Worm (Caenorhabditis elegans) whole organism, young adult: Measurements from ENCODE around the gene twk-45.

Source experiments
- B0019.2 ChIP-seq: fragments of 200-800 bp; sonication (Bioruptor generic); conservative IDR thresholded peaks from 2 replicates; pipeline ENCODE4 v1.3.6; 2022; ENCODE audit warnings: missing genetic modification reagents, missing genetic modification characterization, missing compliant biosample characterization
- B0261.1 ChIP-seq: sonication (generic microtip); optimal IDR thresholded peaks from 2 replicates; lab custom pipeline; 2016; ENCODE audit warnings: mild to moderate bottlenecking, missing genetic modification characterization, moderate library complexity, missing compliant biosample characterization
- B0336.3 ChIP-seq: fragments of 200-800 bp; sonication (Bioruptor generic); IDR thresholded peaks from 2 replicates; pipeline ENCODE4 v1.3.6; 2022; ENCODE audit warnings: missing genetic modification characterization, missing compliant biosample characterization
- D2030.7 ChIP-seq: fragments of 200-800 bp; sonication (Bioruptor generic); IDR thresholded peaks from 2 replicates; pipeline ENCODE4 v1.3.6; 2022; ENCODE audit warnings: missing genetic modification reagents, missing genetic modification characterization, missing compliant biosample characterization
- F10E7.11 ChIP-seq: sonication (generic microtip); optimal IDR thresholded peaks from 2 replicates; lab custom pipeline; 2017; ENCODE audit warnings: mild to moderate bottlenecking, missing genetic modification characterization, moderate library complexity, missing compliant biosample characterization
- F37B4.10 ChIP-seq: fragments of 200-800 bp; sonication (Bioruptor generic); IDR thresholded peaks from 2 replicates; pipeline ENCODE4 v1.3.6; 2022; ENCODE audit warnings: missing genetic modification characterization, missing compliant biosample characterization
- F55B11.4 ChIP-seq: sonication (generic microtip); optimal IDR thresholded peaks from 2 replicates; lab custom pipeline; 2016; ENCODE audit warnings: missing compliant biosample characterization, missing genetic modification characterization, borderline replicate concordance; ENCODE audit not compliant: insufficient read depth
- F57A8.1 ChIP-seq: fragments of 200-800 bp; sonication (Bioruptor generic); optimal IDR thresholded peaks from 2 replicates; lab custom pipeline; 2018; ENCODE audit warnings: mild to moderate bottlenecking, missing genetic modification characterization, moderate library complexity, missing compliant biosample characterization
- T26A5.8 ChIP-seq: sonication (generic microtip); optimal IDR thresholded peaks from 2 replicates; lab custom pipeline; 2016; ENCODE audit warnings: missing genetic modification characterization, missing compliant biosample characterization
- Y53F4B.3 ChIP-seq: fragments of 200-800 bp; sonication (Bioruptor generic); IDR thresholded peaks from 2 replicates; pipeline ENCODE4 v1.3.6; 2022; ENCODE audit warnings: missing genetic modification reagents, missing genetic modification characterization, missing compliant biosample characterization
- ZK185.1 ChIP-seq: sonication (generic microtip); optimal IDR thresholded peaks from 2 replicates; lab custom pipeline; 2016; ENCODE audit warnings: mild to moderate bottlenecking, missing genetic modification characterization, missing compliant biosample characterization; ENCODE audit not compliant: poor library complexity, severe bottlenecking
- akir-1 ChIP-seq: fragments of 200-800 bp; sonication (Bioruptor generic); optimal IDR thresholded peaks from 2 replicates; lab custom pipeline; 2018; ENCODE audit warnings: mild to moderate bottlenecking, missing genetic modification characterization, moderate library complexity, missing compliant biosample characterization
- aptf-2 ChIP-seq: fragments of 200-800 bp; sonication (Bioruptor generic); conservative IDR thresholded peaks from 2 replicates; pipeline ENCODE4 v1.3.6; 2022; ENCODE audit warnings: missing genetic modification reagents, missing genetic modification characterization, missing compliant biosample characterization
- attf-5 ChIP-seq: fragments of 200-800 bp; sonication (Bioruptor generic); optimal IDR thresholded peaks from 2 replicates; lab custom pipeline; 2018; ENCODE audit warnings: mild to moderate bottlenecking, missing genetic modification characterization, missing compliant biosample characterization
- bed-2 ChIP-seq: fragments of 200-800 bp; sonication (Bioruptor generic); IDR thresholded peaks from 2 replicates; pipeline ENCODE4 v1.3.6; 2022; ENCODE audit warnings: missing genetic modification reagents, missing genetic modification characterization, missing compliant biosample characterization
- ceh-100 ChIP-seq: fragments of 200-800 bp; sonication (Bioruptor generic); IDR thresholded peaks from 2 replicates; pipeline ENCODE4 v1.3.6; 2022; ENCODE audit warnings: missing genetic modification reagents, missing genetic modification characterization, missing compliant biosample characterization
- ceh-79 ChIP-seq: sonication (generic microtip); optimal IDR thresholded peaks from 2 replicates; lab custom pipeline; 2017; ENCODE audit warnings: mild to moderate bottlenecking, missing genetic modification characterization, missing compliant biosample characterization
- chd-7 ChIP-seq: sonication (generic microtip); optimal IDR thresholded peaks from 2 replicates; lab custom pipeline; 2016; ENCODE audit warnings: mild to moderate bottlenecking, missing genetic modification characterization, moderate library complexity, missing compliant biosample characterization
- egrh-3 ChIP-seq: fragments of 200-800 bp; sonication (Bioruptor generic); IDR thresholded peaks from 2 replicates; pipeline ENCODE4 v1.3.6; 2022; ENCODE audit warnings: missing genetic modification reagents, missing genetic modification characterization, missing compliant biosample characterization
- fkh-3 ChIP-seq: sonication (generic microtip); optimal IDR thresholded peaks from 2 replicates; lab custom pipeline; 2016; ENCODE audit warnings: mild to moderate bottlenecking, missing genetic modification characterization, missing compliant biosample characterization
- gei-17 ChIP-seq: fragments of 200-800 bp; sonication (Bioruptor generic); optimal IDR thresholded peaks from 2 replicates; lab custom pipeline; 2018; ENCODE audit warnings: mild to moderate bottlenecking, missing genetic modification characterization, missing compliant biosample characterization
- hmg-1.2 ChIP-seq: fragments of 200-800 bp; sonication (Bioruptor generic); IDR thresholded peaks from 2 replicates; pipeline ENCODE4 v1.3.6; 2022; ENCODE audit warnings: missing genetic modification reagents, missing genetic modification characterization, missing compliant biosample characterization
- hsf-1 ChIP-seq: fragments of 200-800 bp; sonication (Bioruptor generic); IDR thresholded peaks from 2 replicates; pipeline ENCODE4 v1.3.6; 2022; ENCODE audit warnings: missing genetic modification reagents, missing genetic modification characterization, missing compliant biosample characterization
- let-526 ChIP-seq: fragments of 200-800 bp; sonication (Bioruptor generic); IDR thresholded peaks from 2 replicates; pipeline ENCODE4 v1.3.6; 2022; ENCODE audit warnings: missing genetic modification reagents, missing genetic modification characterization, missing compliant biosample characterization
- lin-26 ChIP-seq: fragments of 200-800 bp; sonication (Bioruptor generic); IDR thresholded peaks from 2 replicates; pipeline ENCODE4 v1.3.6; 2022; ENCODE audit warnings: missing genetic modification reagents, missing genetic modification characterization, missing compliant biosample characterization
- lsl-1 ChIP-seq: fragments of 200-800 bp; sonication (Bioruptor generic); optimal IDR thresholded peaks from 2 replicates; lab custom pipeline; 2018; ENCODE audit warnings: mild to moderate bottlenecking, missing genetic modification characterization, moderate library complexity, missing compliant biosample characterization
- nhr-27 ChIP-seq: fragments of 200-800 bp; sonication (Bioruptor generic); optimal IDR thresholded peaks from 2 replicates; lab custom pipeline; 2018; ENCODE audit warnings: mild to moderate bottlenecking, missing genetic modification characterization, moderate library complexity, missing compliant biosample characterization
- snpc-1.1 ChIP-seq: sonication (generic microtip); optimal IDR thresholded peaks from 2 replicates; lab custom pipeline; 2017; ENCODE audit warnings: missing genetic modification characterization, mild to moderate bottlenecking, missing compliant biosample characterization, antibody characterized with exemption, moderate library complexity, missing genotype, missing genetic modification reagents; ENCODE audit not compliant: insufficient read depth
- snpc-3.4 ChIP-seq: sonication (generic microtip); optimal IDR thresholded peaks from 2 replicates; lab custom pipeline; 2017; ENCODE audit warnings: missing genetic modification characterization, mild to moderate bottlenecking, missing compliant biosample characterization, antibody characterized with exemption, moderate library complexity, missing genotype, missing genetic modification reagents
- unc-130 ChIP-seq: sonication (generic microtip); optimal IDR thresholded peaks from 2 replicates; lab custom pipeline; 2016; ENCODE audit warnings: missing genetic modification reagents, missing genetic modification characterization, missing compliant biosample characterization
- ztf-25 ChIP-seq: fragments of 200-800 bp; sonication (Bioruptor generic); IDR thresholded peaks from 2 replicates; pipeline ENCODE4 v1.3.6; 2022; ENCODE audit warnings: missing genetic modification reagents, missing genetic modification characterization, missing compliant biosample characterization

The twk-45 gene

ce11 chrIII:2758092-2758491, 43.6 kb downstream of the twk-45 start:
- TF ChIP-seq lsl-1 (no peak), lin-26 (GFP tag; lab: Robert Waterston, UW) (0 out of 2 replicates have a peak, but pooled peaks have one; percentile 29)

ce11 chrIII:2757478-2757877, 44.2 kb downstream of the twk-45 start:
- no peak for TF ChIP-seq let-526 (GFP tag; lab: Robert Waterston, UW)
- TF ChIP-seq bed-2: no peak
- no peak for TF ChIP-seq chd-7
- TF ChIP-seq nhr-27 (tag; lab: Kevin White, UChicago): no peak
- no peak for TF ChIP-seq snpc-3.4
- TF ChIP-seq, all 124 proteins: peak for 0

DNA sequence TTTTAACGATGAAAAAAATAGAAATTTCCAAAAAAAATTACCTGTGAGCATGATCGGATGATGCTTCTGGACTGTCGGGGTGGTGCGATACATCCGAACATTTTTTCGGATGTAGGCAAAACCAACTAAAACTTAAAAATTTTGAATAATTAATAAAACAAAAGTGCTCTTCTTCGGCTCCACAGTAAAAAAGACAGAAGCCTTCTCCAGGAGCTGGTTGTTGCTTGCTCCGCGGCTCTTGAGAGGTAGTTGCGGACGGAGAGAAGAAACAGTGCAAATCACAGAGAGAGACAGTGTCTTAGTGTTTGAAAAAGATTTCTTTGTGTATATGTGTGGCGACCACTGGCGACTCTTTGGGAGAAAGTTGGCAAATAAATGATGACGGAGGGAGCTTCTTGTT, 45.4 kb downstream of the twk-45 start, which contains the start of gene gldi-9:
Gene gldi-9 (minus strand): TSS at position 101 of the 400 bp plus-strand sequence.
- no peak for TF ChIP-seq aptf-2
- no peak for TF ChIP-seq gei-17
- no peak for TF ChIP-seq F55B11.4 (tag; lab: Kevin White, UChicago)
- TF ChIP-seq D2030.7 (GFP tag; lab: Robert Waterston, UW): no peak
- TF ChIP-seq ztf-25 (GFP tag; lab: Robert Waterston, UW): no peak
- no peak for TF ChIP-seq attf-5 (GFP tag; lab: Kevin White, UChicago)
- no peak for TF ChIP-seq egrh-3 (GFP tag; lab: Robert Waterston, UW)
- no peak for TF ChIP-seq lsl-1
- TF ChIP-seq B0261.1 (tag; lab: Kevin White, UChicago): no peak

ce11 chrIII:2746553-2746952, 55.1 kb downstream of the twk-45 start, which contains the start of gene Y71H2AM.14:
Y71H2AM.14 (minus strand) TSS chrIII:2746653.
- TF ChIP-seq F37B4.10 (GFP tag; lab: Robert Waterston, UW): no peak
- no peak for TF ChIP-seq B0261.1 (tag; lab: Kevin White, UChicago)
- no peak for TF ChIP-seq T26A5.8 (tag; lab: Kevin White, UChicago)
- no peak for TF ChIP-seq Y53F4B.3 (GFP tag; lab: Robert Waterston, UW)
- no peak for TF ChIP-seq akir-1 (GFP tag; lab: Kevin White, UChicago)
- TF ChIP-seq hmg-1.2 (GFP tag; lab: Robert Waterston, UW): no peak
- no peak for TF ChIP-seq B0019.2
- no peak for TF ChIP-seq F57A8.1
- no peak for TF ChIP-seq ZK185.1 (tag; lab: Kevin White, UChicago)
- TF ChIP-seq ceh-100: no peak
- TF ChIP-seq hsf-1 (GFP tag; lab: Robert Waterston, UW): no peak
- TF ChIP-seq snpc-1.1: no peak
- no peak for TF ChIP-seq let-526 (GFP tag; lab: Robert Waterston, UW)
- no peak for TF ChIP-seq F10E7.11 (tag; lab: Kevin White, UChicago)
- TF ChIP-seq ceh-79: no peak
- TF ChIP-seq unc-130 (GFP tag; lab: Kevin White, UChicago): no peak
- TF ChIP-seq B0336.3 (GFP tag; lab: Robert Waterston, UW): no peak
- no peak for TF ChIP-seq fkh-3 (tag; lab: Kevin White, UChicago)
